Fruit fly (Drosophila melanogaster) S2 (cell line): ENCODE measurements around the gene btv.

Experiments
- CG8478 ChIP-seq: fragments of >200 bp; optimal IDR thresholded peaks from 2 replicates; lab custom pipeline; 2018
- CTCF ChIP-seq, 2 experiments: fragments of >200 bp; optimal IDR thresholded peaks; 2 replicates each; lab custom pipeline; 2018

- TF ChIP-seq CG8478 (lab: Kevin White, UChicago) (no peak), CTCF (optimal IDR thresholded peaks at IDR 0.05; lab: Kevin White, UChicago) (no peak)
Observed at dm6 chr2L:18007635-18008034, 25.4 kb upstream of the btv start, which contains the start of the genes CG42634 and CG42635.
